Worm (Caenorhabditis elegans): ENCODE data around the gene R05D8.11.

DNA sequence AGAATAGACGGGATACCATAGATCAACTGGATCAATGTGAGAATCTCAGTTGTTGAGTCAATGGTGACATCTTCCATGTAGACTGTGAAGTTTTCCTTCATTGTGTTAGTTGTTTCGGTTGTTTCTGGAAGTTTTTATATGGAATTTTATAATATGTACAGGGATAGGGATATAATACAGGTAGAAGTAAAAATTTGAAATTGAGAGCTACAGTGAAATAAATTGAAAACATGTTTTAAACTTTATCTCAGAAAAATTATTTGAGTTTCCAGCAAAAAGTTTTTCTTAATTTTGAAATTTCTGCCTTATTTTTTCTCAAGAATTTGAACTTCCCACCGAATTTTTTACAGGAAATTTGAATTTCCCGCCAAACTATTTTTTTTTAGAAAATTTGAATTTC is 38.4 kb downstream of the R05D8.11 start, which contains the start of gene srg-62:
- no peak for TF ChIP-seq F13H6.1 (tag; optimal IDR thresholded peaks at IDR 0.05)
- TF ChIP-seq ceh-14 (tag; optimal IDR thresholded peaks at IDR 0.05): no peak
- TF ChIP-seq dmd-4 (tag; optimal IDR thresholded peaks at IDR 0.05; ENCODE audit: borderline replicate concordance): no peak

Data from whole organism, late embryonic.